Worm (Caenorhabditis elegans) whole organism, young adult: Measurements from ENCODE around the gene bath-44.

Experiments used
- B0035.1 ChIP-seq: sonication (generic microtip); optimal IDR thresholded peaks from 2 replicates; lab custom pipeline; 2016; ENCODE audit warnings: missing genetic modification characterization, mild to moderate bottlenecking, missing compliant biosample characterization, missing genotype, missing genetic modification reagents
- C17E4.6 ChIP-seq: fragments of 200-800 bp; sonication (Bioruptor generic); IDR thresholded peaks from 2 replicates; pipeline ENCODE4 v1.3.6; 2022; ENCODE audit warnings: missing genetic modification reagents, missing genetic modification characterization, missing compliant biosample characterization
- F10E7.11 ChIP-seq: sonication (generic microtip); optimal IDR thresholded peaks from 2 replicates; lab custom pipeline; 2017; ENCODE audit warnings: mild to moderate bottlenecking, missing genetic modification characterization, moderate library complexity, missing compliant biosample characterization
- F23B12.7 ChIP-seq: sonication (generic microtip); optimal IDR thresholded peaks from 2 replicates; lab custom pipeline; 2017; ENCODE audit warnings: missing genetic modification characterization, mild to moderate bottlenecking, missing compliant biosample characterization, antibody characterized with exemption, moderate library complexity; ENCODE audit not compliant: insufficient read depth
- F33H1.4 ChIP-seq: fragments of 200-800 bp; sonication (Bioruptor generic); IDR thresholded peaks from 2 replicates; pipeline ENCODE4 v1.3.6; 2022; ENCODE audit warnings: missing genetic modification reagents, missing genetic modification characterization, missing compliant biosample characterization
- F57A8.1 ChIP-seq: fragments of 200-800 bp; sonication (Bioruptor generic); optimal IDR thresholded peaks from 2 replicates; lab custom pipeline; 2018; ENCODE audit warnings: mild to moderate bottlenecking, missing genetic modification characterization, moderate library complexity, missing compliant biosample characterization
- K12H6.12 ChIP-seq: fragments of 200-800 bp; sonication (Bioruptor generic); optimal IDR thresholded peaks from 2 replicates; lab custom pipeline; 2018; ENCODE audit warnings: mild to moderate bottlenecking, missing genetic modification characterization, missing compliant biosample characterization
- Y53F4B.3 ChIP-seq: fragments of 200-800 bp; sonication (Bioruptor generic); IDR thresholded peaks from 2 replicates; pipeline ENCODE4 v1.3.6; 2022; ENCODE audit warnings: missing genetic modification reagents, missing genetic modification characterization, missing compliant biosample characterization
- Y56A3A.18 ChIP-seq: fragments of 200-800 bp; sonication (Bioruptor generic); IDR thresholded peaks from 2 replicates; pipeline ENCODE4 v1.3.6; 2022; ENCODE audit warnings: missing genetic modification reagents, missing genetic modification characterization, missing compliant biosample characterization
- akir-1 ChIP-seq: fragments of 200-800 bp; sonication (Bioruptor generic); optimal IDR thresholded peaks from 2 replicates; lab custom pipeline; 2018; ENCODE audit warnings: mild to moderate bottlenecking, missing genetic modification characterization, moderate library complexity, missing compliant biosample characterization
- atf-7 ChIP-seq: sonication (generic microtip); optimal IDR thresholded peaks from 2 replicates; lab custom pipeline; 2017; ENCODE audit warnings: mild to moderate bottlenecking, missing genetic modification characterization, missing compliant biosample characterization
- attf-3 ChIP-seq: fragments of 200-800 bp; sonication (Bioruptor generic); conservative IDR thresholded peaks from 2 replicates; pipeline ENCODE4 v1.3.6; 2022; ENCODE audit warnings: missing genetic modification reagents, missing genetic modification characterization, missing compliant biosample characterization
- attf-5 ChIP-seq: fragments of 200-800 bp; sonication (Bioruptor generic); optimal IDR thresholded peaks from 2 replicates; lab custom pipeline; 2018; ENCODE audit warnings: mild to moderate bottlenecking, missing genetic modification characterization, missing compliant biosample characterization
- ceh-27 ChIP-seq: fragments of 200-800 bp; sonication (Bioruptor generic); optimal IDR thresholded peaks from 2 replicates; lab custom pipeline; 2018; ENCODE audit warnings: mild to moderate bottlenecking, missing genetic modification characterization, moderate library complexity, missing compliant biosample characterization
- dpl-1 ChIP-seq: fragments of 150-350 bp; optimal IDR thresholded peaks from 2 replicates; lab custom pipeline; 2014; ENCODE audit warnings: missing biosample characterization, missing genetic modification reagents, missing genetic modification characterization
- egl-44 ChIP-seq: fragments of 200-800 bp; sonication (Bioruptor generic); IDR thresholded peaks from 2 replicates; pipeline ENCODE4 v1.3.6; 2022; ENCODE audit warnings: missing genetic modification reagents, missing genetic modification characterization, missing compliant biosample characterization
- fkh-3 ChIP-seq: sonication (generic microtip); optimal IDR thresholded peaks from 2 replicates; lab custom pipeline; 2016; ENCODE audit warnings: mild to moderate bottlenecking, missing genetic modification characterization, missing compliant biosample characterization
- gei-17 ChIP-seq: fragments of 200-800 bp; sonication (Bioruptor generic); optimal IDR thresholded peaks from 2 replicates; lab custom pipeline; 2018; ENCODE audit warnings: mild to moderate bottlenecking, missing genetic modification characterization, missing compliant biosample characterization
- him-1 ChIP-seq: sonication (generic microtip); optimal IDR thresholded peaks from 2 replicates; lab custom pipeline; 2016; ENCODE audit warnings: missing genotype, missing genetic modification reagents, missing genetic modification characterization, missing compliant biosample characterization
- hmg-20 ChIP-seq: fragments of 200-800 bp; sonication (Bioruptor generic); IDR thresholded peaks from 2 replicates; pipeline ENCODE4 v1.3.6; 2022; ENCODE audit warnings: missing genetic modification reagents, missing genetic modification characterization, missing compliant biosample characterization
- hrde-1 ChIP-seq: sonication (generic microtip); optimal IDR thresholded peaks from 2 replicates; lab custom pipeline; 2016; ENCODE audit warnings: missing genetic modification characterization, mild to moderate bottlenecking, missing compliant biosample characterization, moderate library complexity, missing genotype, missing genetic modification reagents, borderline replicate concordance
- lag-1 ChIP-seq: fragments of 200-800 bp; sonication (Bioruptor generic); IDR thresholded peaks from 2 replicates; pipeline ENCODE4 v1.3.6; 2022; ENCODE audit warnings: missing genetic modification reagents, missing genetic modification characterization, missing compliant biosample characterization
- lin-54 ChIP-seq: fragments of 200-800 bp; sonication (Bioruptor generic); optimal IDR thresholded peaks from 2 replicates; lab custom pipeline; 2018; ENCODE audit warnings: mild to moderate bottlenecking, missing genetic modification characterization, missing compliant biosample characterization
- lir-1 ChIP-seq: fragments of 200-800 bp; sonication (Bioruptor generic); conservative IDR thresholded peaks from 2 replicates; pipeline ENCODE4 v1.3.6; 2022; ENCODE audit warnings: missing genetic modification reagents, missing genetic modification characterization, missing compliant biosample characterization
- lsl-1 ChIP-seq: fragments of 200-800 bp; sonication (Bioruptor generic); optimal IDR thresholded peaks from 2 replicates; lab custom pipeline; 2018; ENCODE audit warnings: mild to moderate bottlenecking, missing genetic modification characterization, moderate library complexity, missing compliant biosample characterization
- lsy-27 ChIP-seq: sonication (generic microtip); optimal IDR thresholded peaks from 2 replicates; lab custom pipeline; 2017; ENCODE audit warnings: missing genetic modification characterization, mild to moderate bottlenecking, missing compliant biosample characterization, antibody characterized with exemption, missing genotype, borderline replicate concordance; ENCODE audit not compliant: insufficient read depth
- madf-3 ChIP-seq: fragments of 200-800 bp; sonication (Bioruptor generic); IDR thresholded peaks from 2 replicates; pipeline ENCODE4 v1.3.6; 2022; ENCODE audit warnings: missing genetic modification reagents, missing genetic modification characterization, missing compliant biosample characterization
- madf-8 ChIP-seq: fragments of 200-800 bp; sonication (Bioruptor generic); conservative IDR thresholded peaks from 2 replicates; pipeline ENCODE4 v1.3.6; 2022; ENCODE audit warnings: missing genetic modification reagents, missing genetic modification characterization, missing compliant biosample characterization
- mxl-1 ChIP-seq: sonication (generic microtip); optimal IDR thresholded peaks from 2 replicates; lab custom pipeline; 2016; ENCODE audit warnings: missing genetic modification characterization, missing compliant biosample characterization
- nhr-120 ChIP-seq: fragments of 200-800 bp; sonication (Bioruptor generic); IDR thresholded peaks from 2 replicates; pipeline ENCODE4 v1.3.6; 2022; ENCODE audit warnings: missing genetic modification characterization, missing compliant biosample characterization
- pbrm-1 ChIP-seq: fragments of 200-800 bp; sonication (Bioruptor generic); IDR thresholded peaks from 2 replicates; pipeline ENCODE4 v1.3.6; 2022; ENCODE audit warnings: missing genetic modification reagents, missing genetic modification characterization, missing compliant biosample characterization
- rcor-1 ChIP-seq: fragments of 200-800 bp; sonication (Bioruptor generic); IDR thresholded peaks from 2 replicates; pipeline ENCODE4 v1.3.6; 2022; ENCODE audit warnings: missing genetic modification reagents, missing genetic modification characterization, missing compliant biosample characterization
- repo-1 ChIP-seq: sonication (generic microtip); optimal IDR thresholded peaks from 2 replicates; lab custom pipeline; 2017; ENCODE audit warnings: mild to moderate bottlenecking, missing genetic modification characterization, missing compliant biosample characterization
- snpc-3.4 ChIP-seq: sonication (generic microtip); optimal IDR thresholded peaks from 2 replicates; lab custom pipeline; 2017; ENCODE audit warnings: missing genetic modification characterization, mild to moderate bottlenecking, missing compliant biosample characterization, antibody characterized with exemption, moderate library complexity, missing genotype, missing genetic modification reagents
- tbx-9 ChIP-seq: sonication (generic microtip); optimal IDR thresholded peaks from 2 replicates; lab custom pipeline; 2016; ENCODE audit warnings: borderline replicate concordance, missing genetic modification characterization, inconsistent platforms, missing compliant biosample characterization
- tlf-1 ChIP-seq: fragments of 200-800 bp; sonication (Bioruptor generic); optimal IDR thresholded peaks from 2 replicates; lab custom pipeline; 2018; ENCODE audit warnings: mild to moderate bottlenecking, missing genetic modification characterization, missing compliant biosample characterization
- unc-62 ChIP-seq: fragments of 150-350 bp; optimal IDR thresholded peaks from 2 replicates; lab custom pipeline; 2014; ENCODE audit warnings: missing biosample characterization, missing genetic modification reagents, missing genetic modification characterization
- zim-3 ChIP-seq: sonication (generic microtip); optimal IDR thresholded peaks from 2 replicates; lab custom pipeline; 2017; ENCODE audit warnings: mild to moderate bottlenecking, missing genetic modification characterization, moderate library complexity, missing compliant biosample characterization
- ztf-25 ChIP-seq: fragments of 200-800 bp; sonication (Bioruptor generic); IDR thresholded peaks from 2 replicates; pipeline ENCODE4 v1.3.6; 2022; ENCODE audit warnings: missing genetic modification reagents, missing genetic modification characterization, missing compliant biosample characterization
- ztf-28 ChIP-seq: fragments of 200-800 bp; sonication (Bioruptor generic); IDR thresholded peaks from 2 replicates; pipeline ENCODE4 v1.3.6; 2022; ENCODE audit warnings: missing genetic modification reagents, missing genetic modification characterization, missing compliant biosample characterization

bath-44 gene

DNA sequence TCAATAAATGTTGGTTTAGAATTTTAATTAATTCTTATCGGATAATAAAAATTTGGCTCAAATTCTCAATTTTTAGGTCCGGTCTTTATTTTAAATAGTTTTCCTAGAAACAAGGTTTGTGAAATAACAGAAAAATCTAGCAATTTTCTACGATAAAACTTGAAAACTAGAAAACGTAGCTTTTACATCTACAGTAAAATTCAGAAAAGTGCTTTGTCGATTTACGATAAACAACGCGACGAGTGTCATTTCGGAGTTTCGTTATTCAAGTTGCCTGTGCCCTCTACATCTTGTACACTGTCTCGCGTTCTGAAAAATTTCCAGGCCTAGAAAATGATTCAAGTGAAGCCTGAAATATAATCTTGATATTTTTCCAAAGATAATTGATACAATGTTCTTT is 38.0 kb upstream of the bath-44 start (continued):
- TF ChIP-seq repo-1 (tag; lab: Kevin White, UChicago) (no peak), him-1 (peak; percentile 42), akir-1 (no peak), F57A8.1 (GFP tag; lab: Kevin White, UChicago) (no peak), atf-7 (no peak), snpc-3.4 (peak; percentile 30), lsl-1 (GFP tag; lab: Kevin White, UChicago) (peak; percentile 12), rcor-1 (peak; percentile 57), lag-1 (no peak), Y53F4B.3 (GFP tag; lab: Robert Waterston, UW) (no peak), unc-62 (GFP tag; lab: Kevin White, UChicago) (no peak), F23B12.7 (no peak), egl-44 (no peak), hrde-1 (tag; lab: Kevin White, UChicago) (no peak), dpl-1 (no peak), ztf-25 (GFP tag; lab: Robert Waterston, UW) (no peak), F33H1.4 (GFP tag; lab: Robert Waterston, UW) (no peak; the same call in 1 of the 2 replicates), zim-3 (tag; lab: Kevin White, UChicago) (no peak), attf-3 (GFP tag; lab: Robert Waterston, UW) (peak; percentile 94)
- TF ChIP-seq, all 124 proteins: peak for 12

DNA sequence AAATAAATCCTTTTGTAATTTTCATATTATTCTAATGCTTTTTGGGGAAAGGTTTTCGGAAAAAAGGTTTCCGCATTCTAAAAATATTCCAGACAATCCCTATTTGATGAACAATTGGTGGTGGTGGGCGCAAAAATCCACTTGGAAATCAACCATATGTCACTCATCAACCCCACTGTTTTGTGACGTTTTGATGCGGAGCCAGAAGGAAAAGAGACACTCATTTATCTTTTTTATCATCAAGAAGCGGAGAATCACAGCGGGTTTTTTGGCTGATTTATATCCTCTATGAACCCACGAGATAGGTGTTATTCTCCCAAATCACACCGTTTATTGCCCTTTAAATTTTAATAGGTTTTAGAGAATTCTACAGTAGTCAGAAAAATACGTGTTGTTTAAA is 37.6 kb upstream of the bath-44 start:
- TF ChIP-seq zim-3 (tag; lab: Kevin White, UChicago) (no peak), lin-54 (GFP tag; lab: Kevin White, UChicago) (no peak), pbrm-1 (GFP tag; lab: Robert Waterston, UW) (no peak), madf-8 (GFP tag; lab: Robert Waterston, UW) (no peak), F10E7.11 (tag; lab: Kevin White, UChicago) (no peak), C17E4.6 (no peak)

DNA sequence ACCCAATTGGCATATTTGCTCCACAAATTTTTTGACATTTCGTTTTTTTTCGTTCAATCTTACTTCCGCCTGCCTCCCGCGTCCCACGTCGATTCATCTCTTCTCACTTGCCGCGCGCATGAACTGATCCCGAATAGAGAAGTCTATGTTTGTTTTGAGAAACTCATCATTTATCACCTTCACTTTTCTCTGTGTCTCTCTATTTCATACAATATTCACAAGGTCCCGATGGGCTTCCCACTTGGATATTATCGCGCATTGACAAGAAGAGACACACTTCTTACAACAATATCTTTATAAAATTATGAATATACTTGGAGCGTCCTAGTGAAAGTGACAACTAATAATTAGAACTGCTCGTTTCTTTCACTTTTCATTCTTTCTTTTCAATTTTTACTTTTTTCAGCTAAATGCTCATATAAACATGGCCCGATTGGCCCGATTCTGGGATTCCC is 36.2 kb upstream of the bath-44 start, which contains the start of gene insc-1:
Gene insc-1 (plus strand): TSS at position 405 of the 455 bp plus-strand sequence.
- TF ChIP-seq tlf-1 (GFP tag; lab: Kevin White, UChicago) (no peak), gei-17 (GFP tag; lab: Kevin White, UChicago) (no peak), tbx-9 (tag; lab: Kevin White, UChicago) (no peak), attf-5 (no peak), mxl-1 (tag; lab: Kevin White, UChicago) (no peak), lag-1 (no peak), K12H6.12 (no peak), ztf-25 (GFP tag; lab: Robert Waterston, UW) (no peak), ztf-28 (GFP tag; lab: Robert Waterston, UW) (no peak), ceh-27 (GFP tag; lab: Kevin White, UChicago) (no peak), madf-3 (no peak), hmg-20 (no peak), rcor-1 (no peak), nhr-120 (no peak), lir-1 (GFP tag; lab: Robert Waterston, UW) (no peak), B0035.1 (tag; lab: Kevin White, UChicago) (no peak), fkh-3 (tag; lab: Kevin White, UChicago) (no peak), snpc-3.4 (no peak), lsy-27 (tag; lab: Kevin White, UChicago) (no peak), Y56A3A.18 (GFP tag; lab: Robert Waterston, UW) (no peak)
